Fruit fly (Drosophila melanogaster) whole organism, embryonic: ENCODE results near the gene Gyc89Da.

ENCODE experiments used
- CG10267 ChIP-seq: fragments of 200-800 bp; sonication (Bioruptor generic); optimal IDR thresholded peaks from 2 replicates; lab custom pipeline; 2018; ENCODE audit warnings: missing biosample characterization, mild to moderate bottlenecking, missing genetic modification characterization, moderate library complexity
- CG10462 ChIP-seq: fragments of 200-800 bp; sonication (Bioruptor generic); optimal IDR thresholded peaks from 2 replicates; lab custom pipeline; 2016; ENCODE audit warnings: missing biosample characterization, missing genetic modification characterization
- CG10543 ChIP-seq: fragments of 200-800 bp; sonication (Bioruptor generic); optimal IDR thresholded peaks from 3 replicates; lab custom pipeline; 2017; ENCODE audit warnings: missing biosample characterization, mild to moderate bottlenecking, missing genetic modification characterization, moderate library complexity
- CG12391 ChIP-seq: fragments of 200-800 bp; sonication (Bioruptor generic); optimal IDR thresholded peaks from 3 replicates; lab custom pipeline; 2018; ENCODE audit warnings: missing biosample characterization, mild to moderate bottlenecking, missing genetic modification characterization, moderate library complexity
- CG13296 ChIP-seq: fragments of 200-800 bp; sonication (Bioruptor generic); optimal IDR thresholded peaks from 3 replicates; lab custom pipeline; 2018; ENCODE audit warnings: missing biosample characterization, mild to moderate bottlenecking, missing genetic modification characterization
- CG13894 ChIP-seq: fragments of 200-800 bp; sonication (Bioruptor generic); optimal IDR thresholded peaks from 3 replicates; lab custom pipeline; 2018; ENCODE audit warnings: missing biosample characterization, mild to moderate bottlenecking, missing genetic modification characterization, moderate library complexity
- CG14050 ChIP-seq: fragments of 200-800 bp; sonication (Bioruptor generic); IDR thresholded peaks from 3 replicates; pipeline ENCODE4 v1.3.6; 2022; ENCODE audit warnings: missing biosample characterization, missing genetic modification characterization
- CG15011 ChIP-seq: fragments of 200-800 bp; sonication (Bioruptor generic); optimal IDR thresholded peaks from 3 replicates; lab custom pipeline; 2018; ENCODE audit warnings: missing biosample characterization, mild to moderate bottlenecking, missing genetic modification characterization
- CG1529 ChIP-seq: fragments of 200-800 bp; sonication (Bioruptor generic); optimal IDR thresholded peaks from 3 replicates; lab custom pipeline; 2018; ENCODE audit warnings: missing biosample characterization, missing genetic modification characterization
- CG1647 ChIP-seq: fragments of 200-800 bp; sonication (Bioruptor generic); optimal IDR thresholded peaks from 3 replicates; lab custom pipeline; 2016; ENCODE audit warnings: missing biosample characterization, missing genetic modification characterization
- CG18619 ChIP-seq: fragments of 200-800 bp; sonication (Bioruptor generic); optimal IDR thresholded peaks from 3 replicates; lab custom pipeline; 2017; ENCODE audit warnings: missing biosample characterization, mild to moderate bottlenecking, missing genetic modification characterization
- CG30431 ChIP-seq: fragments of 200-800 bp; sonication (Bioruptor generic); optimal IDR thresholded peaks from 2 replicates; lab custom pipeline; 2017; ENCODE audit warnings: missing biosample characterization, missing genetic modification characterization
- CG31365 ChIP-seq: fragments of 200-800 bp; sonication (Bioruptor generic); optimal IDR thresholded peaks from 2 replicates; lab custom pipeline; 2018; ENCODE audit warnings: missing biosample characterization, mild to moderate bottlenecking, missing genetic modification characterization
- CG33557 ChIP-seq: fragments of 200-800 bp; sonication (Bioruptor generic); optimal IDR thresholded peaks from 2 replicates; lab custom pipeline; 2019; ENCODE audit warnings: missing biosample characterization, mild to moderate bottlenecking, missing genetic modification characterization, moderate library complexity
- CG4820 ChIP-seq: fragments of 200-800 bp; sonication (Bioruptor generic); optimal IDR thresholded peaks from 3 replicates; lab custom pipeline; 2016; ENCODE audit warnings: missing biosample characterization, missing genetic modification characterization
- CG5180 ChIP-seq: fragments of 200-800 bp; sonication (Bioruptor generic); optimal IDR thresholded peaks from 3 replicates; lab custom pipeline; 2017; ENCODE audit warnings: missing biosample characterization, missing genetic modification characterization, mild to moderate bottlenecking, moderate library complexity, missing genetic modification reagents
- CG6254 ChIP-seq: fragments of 200-800 bp; sonication (Bioruptor generic); optimal IDR thresholded peaks from 3 replicates; lab custom pipeline; 2017; ENCODE audit warnings: mild to moderate bottlenecking, missing biosample characterization, missing genetic modification reagents, missing genetic modification characterization
- CG8478 ChIP-seq: fragments of >200 bp; optimal IDR thresholded peaks from 2 replicates; lab custom pipeline; 2018
- GATAe ChIP-seq: fragments of 200-800 bp; sonication (Bioruptor generic); conservative IDR thresholded peaks from 2 replicates; pipeline ENCODE4 v1.3.6; 2022; ENCODE audit warnings: missing biosample characterization, missing genetic modification characterization
- HHEX ChIP-seq: fragments of 200-800 bp; sonication (Bioruptor generic); optimal IDR thresholded peaks from 3 replicates; lab custom pipeline; 2017; ENCODE audit warnings: missing biosample characterization, mild to moderate bottlenecking, missing genetic modification characterization, missing genetic modification reagents
- HLH54F ChIP-seq: fragments of 200-800 bp; sonication (Bioruptor generic); optimal IDR thresholded peaks from 3 replicates; lab custom pipeline; 2016; ENCODE audit warnings: missing biosample characterization, missing genetic modification characterization
- Mes4 ChIP-seq: fragments of 200-800 bp; sonication (Bioruptor generic); optimal IDR thresholded peaks from 2 replicates; lab custom pipeline; 2016; ENCODE audit warnings: missing biosample characterization, missing genetic modification characterization
- NC2α ChIP-seq: fragments of 200-800 bp; sonication (Bioruptor generic); optimal IDR thresholded peaks from 2 replicates; lab custom pipeline; 2016; ENCODE audit warnings: missing biosample characterization, missing genetic modification characterization
- Poxn ChIP-seq: fragments of 200-800 bp; sonication (Bioruptor generic); IDR thresholded peaks from 2 replicates; pipeline ENCODE4 v1.3.6; 2022; ENCODE audit warnings: missing biosample characterization, missing genetic modification characterization
- Sin3A ChIP-seq: fragments of >200 bp; optimal IDR thresholded peaks from 2 replicates; lab custom pipeline; 2018
- Taf1 ChIP-seq: fragments of 200-800 bp; sonication (Bioruptor generic); IDR thresholded peaks from 2 replicates; pipeline ENCODE4 v1.3.6; 2022; ENCODE audit warnings: missing biosample characterization, missing genetic modification characterization
- ab ChIP-seq: fragments of 200-800 bp; sonication (Bioruptor generic); optimal IDR thresholded peaks from 2 replicates; lab custom pipeline; 2016; ENCODE audit warnings: missing biosample characterization, missing genetic modification characterization
- aop ChIP-seq: fragments of 200-800 bp; sonication (Bioruptor generic); IDR thresholded peaks from 2 replicates; pipeline ENCODE4 v1.3.6; 2022; ENCODE audit warnings: missing biosample characterization, missing genetic modification characterization
- ato ChIP-seq: fragments of 200-800 bp; sonication (Bioruptor generic); IDR thresholded peaks from 2 replicates; pipeline ENCODE4 v1.3.6; 2022; ENCODE audit warnings: missing biosample characterization, missing genetic modification characterization; ENCODE audit not compliant: partially characterized antibody
- bcd ChIP-seq: fragments of 200-800 bp; sonication (Bioruptor generic); optimal IDR thresholded peaks from 2 replicates; lab custom pipeline; 2017; ENCODE audit warnings: missing biosample characterization, mild to moderate bottlenecking, missing genetic modification characterization
- caup ChIP-seq: fragments of 200-800 bp; sonication (Bioruptor generic); optimal IDR thresholded peaks from 3 replicates; lab custom pipeline; 2017; ENCODE audit warnings: missing biosample characterization, mild to moderate bottlenecking, missing genetic modification characterization, moderate library complexity; ENCODE audit not compliant: severe bottlenecking
- cwo ChIP-seq: fragments of 200-800 bp; sonication (Bioruptor generic); optimal IDR thresholded peaks from 3 replicates; lab custom pipeline; 2017; ENCODE audit warnings: missing biosample characterization, missing genetic modification characterization, mild to moderate bottlenecking, moderate library complexity, missing genetic modification reagents
- disco-r ChIP-seq: fragments of 200-800 bp; sonication (Bioruptor generic); optimal IDR thresholded peaks from 2 replicates; lab custom pipeline; 2016; ENCODE audit warnings: missing biosample characterization, missing genetic modification characterization
- dm ChIP-seq: fragments of 200-800 bp; sonication (Bioruptor generic); optimal IDR thresholded peaks from 3 replicates; lab custom pipeline; 2016; ENCODE audit warnings: missing biosample characterization, missing genetic modification characterization
- dpn ChIP-seq, 2 experiments: fragments of 200-800 bp; sonication (Bioruptor generic); optimal IDR thresholded peaks; 3 replicates each; lab custom pipeline; 2016; ENCODE audit warnings: missing biosample characterization in 2 of 2, missing genetic modification characterization in 2 of 2
- exex ChIP-seq: fragments of 200-800 bp; sonication (Bioruptor generic); optimal IDR thresholded peaks from 4 replicates; lab custom pipeline; 2018; ENCODE audit warnings: missing biosample characterization, mild to moderate bottlenecking, missing genetic modification characterization, moderate library complexity
- hbn ChIP-seq: fragments of 200-800 bp; sonication (Bioruptor generic); IDR thresholded peaks from 2 replicates; pipeline ENCODE4 v1.3.6; 2022; ENCODE audit warnings: missing biosample characterization, missing genetic modification characterization; ENCODE audit not compliant: partially characterized antibody
- ken ChIP-seq: fragments of 200-800 bp; sonication (Bioruptor generic); IDR thresholded peaks from 3 replicates; pipeline ENCODE4 v1.3.6; 2022; ENCODE audit warnings: missing biosample characterization, missing genetic modification characterization
- lbe ChIP-seq: fragments of 200-800 bp; sonication (Bioruptor generic); optimal IDR thresholded peaks from 2 replicates; lab custom pipeline; 2016; ENCODE audit warnings: missing biosample characterization, mild to moderate bottlenecking, missing genetic modification characterization
- mam ChIP-seq: fragments of 200-800 bp; sonication (Bioruptor generic); optimal IDR thresholded peaks from 3 replicates; lab custom pipeline; 2016; ENCODE audit warnings: missing biosample characterization, missing genetic modification characterization
- nmo ChIP-seq: fragments of 200-800 bp; sonication (Bioruptor generic); optimal IDR thresholded peaks from 2 replicates; lab custom pipeline; 2018; ENCODE audit warnings: missing biosample characterization, mild to moderate bottlenecking, missing genetic modification characterization, moderate library complexity
- nom ChIP-seq: fragments of 200-800 bp; sonication (Bioruptor generic); optimal IDR thresholded peaks from 2 replicates; lab custom pipeline; 2017; ENCODE audit warnings: missing biosample characterization, missing genetic modification characterization, mild to moderate bottlenecking, moderate library complexity, missing genetic modification reagents
- odd ChIP-seq: fragments of 200-800 bp; sonication (Bioruptor generic); optimal IDR thresholded peaks from 2 replicates; lab custom pipeline; 2017; ENCODE audit warnings: missing biosample characterization, mild to moderate bottlenecking, missing genetic modification characterization
- onecut ChIP-seq: fragments of 200-800 bp; sonication (Bioruptor generic); IDR thresholded peaks from 2 replicates; pipeline ENCODE4 v1.3.6; 2022; ENCODE audit warnings: missing biosample characterization, missing genetic modification characterization
- psq ChIP-seq: fragments of 200-800 bp; sonication (Bioruptor generic); optimal IDR thresholded peaks from 2 replicates; lab custom pipeline; 2017; ENCODE audit warnings: missing biosample characterization, missing genetic modification characterization
- ranshi ChIP-seq: fragments of 200-800 bp; sonication (Bioruptor generic); IDR thresholded peaks from 2 replicates; pipeline ENCODE4 v1.3.6; 2022; ENCODE audit warnings: missing biosample characterization, missing genetic modification characterization
- toy ChIP-seq: fragments of 200-800 bp; sonication (Bioruptor generic); IDR thresholded peaks from 2 replicates; pipeline ENCODE4 v1.3.6; 2022; ENCODE audit warnings: missing biosample characterization, missing genetic modification characterization
- trem ChIP-seq: fragments of 200-800 bp; optimal IDR thresholded peaks from 3 replicates; lab custom pipeline; 2019; ENCODE audit warnings: missing biosample characterization, mild to moderate bottlenecking, missing genetic modification characterization, moderate library complexity
- tx ChIP-seq: fragments of 200-800 bp; sonication (Bioruptor generic); optimal IDR thresholded peaks from 2 replicates; lab custom pipeline; 2016; ENCODE audit warnings: missing biosample characterization, missing genetic modification characterization
- unc-4 ChIP-seq: fragments of 200-800 bp; sonication (Bioruptor generic); IDR thresholded peaks from 2 replicates; pipeline ENCODE4 v1.3.6; 2022; ENCODE audit warnings: missing biosample characterization, missing genetic modification characterization; ENCODE audit not compliant: partially characterized antibody
- vfl ChIP-seq: fragments of 200-800 bp; sonication (Bioruptor generic); optimal IDR thresholded peaks from 2 replicates; lab custom pipeline; 2016; ENCODE audit warnings: missing biosample characterization, missing genetic modification characterization
- zf30C ChIP-seq: fragments of 200-800 bp; sonication (Bioruptor generic); optimal IDR thresholded peaks from 3 replicates; lab custom pipeline; 2018; ENCODE audit warnings: missing biosample characterization, mild to moderate bottlenecking, missing genetic modification characterization

Gyc89Da gene

dm6 chr3R:16524178-16524577 is 51.8 kb downstream of the Gyc89Da start (continued):
- no peak for TF ChIP-seq CG5180 (GFP tag; lab: Kevin White, UChicago)
- TF ChIP-seq exex (tag; lab: Kevin White, UChicago): peak; percentile 5
- no peak for TF ChIP-seq HLH54F (GFP tag; lab: Kevin White, UChicago)
- peak; percentile 68 for TF ChIP-seq CG12391 (tag; lab: Kevin White, UChicago)
- TF ChIP-seq unc-4: no peak
- TF ChIP-seq CG15011 (GFP tag; lab: Kevin White, UChicago): peak; percentile 63
- TF ChIP-seq tx (GFP tag; lab: Kevin White, UChicago): no peak
- peak; percentile 7 for TF ChIP-seq CG1647 (GFP tag; lab: Kevin White, UChicago)
- TF ChIP-seq onecut: peak; percentile 64
- TF ChIP-seq ato (GFP tag; lab: Robert Waterston, UW): no peak
- peak; percentile 49; the same call in 1 of the 3 replicates for TF ChIP-seq CG14050 (GFP tag; lab: Robert Waterston, UW)
- no peak for TF ChIP-seq disco-r (GFP tag; lab: Kevin White, UChicago)
- TF ChIP-seq caup (GFP tag; lab: Kevin White, UChicago): no peak
- TF ChIP-seq zf30C (GFP tag; lab: Kevin White, UChicago): peak; percentile 10
- no peak for TF ChIP-seq CG10462
- TF ChIP-seq CG30431 (GFP tag; lab: Kevin White, UChicago): no peak
- TF ChIP-seq CG6254 (GFP tag; lab: Kevin White, UChicago): peak; percentile 80
- no peak for TF ChIP-seq dm (GFP tag; lab: Kevin White, UChicago)
- no peak for TF ChIP-seq CG13894 (tag; lab: Kevin White, UChicago)
- TF ChIP-seq GATAe (GFP tag; lab: Robert Waterston, UW): no peak
- TF ChIP-seq Mes4 (GFP tag; lab: Kevin White, UChicago): no peak
- no peak for TF ChIP-seq CG18619
- TF ChIP-seq ken: peak; percentile 54; the same call in 1 of the 3 replicates
- no peak for TF ChIP-seq psq (GFP tag; lab: Kevin White, UChicago)
- TF ChIP-seq dpn (GFP tag; optimal IDR thresholded peaks at IDR 0.05; lab: Kevin White, UChicago): peak; percentile 13 to 53
- no peak for TF ChIP-seq Sin3A (lab: Kevin White, UChicago)
- peak; percentile 44; the same call in 1 of the 2 replicates for TF ChIP-seq aop (GFP tag; lab: Robert Waterston, UW)
- peak; percentile 31 for TF ChIP-seq HHEX (GFP tag; lab: Kevin White, UChicago)
- TF ChIP-seq ab (GFP tag; lab: Kevin White, UChicago): no peak
- TF ChIP-seq Poxn (GFP tag; lab: Robert Waterston, UW): no peak
- TF ChIP-seq lbe (GFP tag; lab: Kevin White, UChicago): no peak
- TF ChIP-seq odd (GFP tag; lab: Kevin White, UChicago): no peak
- no peak for TF ChIP-seq CG8478 (lab: Kevin White, UChicago)
- TF ChIP-seq trem (tag; lab: Kevin White, UChicago): peak; percentile 87
- TF ChIP-seq cwo (GFP tag; lab: Kevin White, UChicago): peak; percentile 17
- TF ChIP-seq CG4820 (GFP tag; lab: Kevin White, UChicago): peak; percentile 79
- TF ChIP-seq CG13296: no peak
- TF ChIP-seq CG31365 (tag; lab: Kevin White, UChicago): no peak
- TF ChIP-seq mam: peak; percentile 14
- no peak for TF ChIP-seq hbn
- no peak for TF ChIP-seq CG1529 (GFP tag; lab: Kevin White, UChicago)
- peak; percentile 84 for TF ChIP-seq CG10267 (tag; lab: Kevin White, UChicago)
- TF ChIP-seq ranshi: peak; percentile 77
- peak; percentile 70 for TF ChIP-seq nmo (GFP tag; lab: Kevin White, UChicago)
- TF ChIP-seq nom: peak; percentile 43
- no peak for TF ChIP-seq CG10543 (GFP tag; lab: Kevin White, UChicago)
- TF ChIP-seq toy (GFP tag; lab: Robert Waterston, UW): no peak
- TF ChIP-seq vfl (GFP tag; lab: Kevin White, UChicago): no peak
- no peak for TF ChIP-seq Taf1
- TF ChIP-seq bcd (GFP tag; lab: Kevin White, UChicago): peak; percentile 46
- no peak for TF ChIP-seq CG33557 (GFP tag; lab: Kevin White, UChicago)
- TF ChIP-seq NC2α (GFP tag; lab: Kevin White, UChicago): no peak
